Worm (Caenorhabditis elegans) whole organism, L4/young adult: Measurements from ENCODE around the gene kel-3.
"Not testable (repeated sequence)": the region's sequence is repeated elsewhere in the genome, so short reads cannot be mapped to it uniquely, and the experiment has no call there.

Source experiments
- W03F9.2 ChIP-seq: fragments of 150-350 bp; optimal IDR thresholded peaks from 2 replicates; lab custom pipeline; 2014; ENCODE audit warnings: missing biosample characterization, missing genetic modification characterization
- dao-5 ChIP-seq: sonication (generic microtip); optimal IDR thresholded peaks from 2 replicates; lab custom pipeline; 2016; ENCODE audit warnings: missing genotype, missing genetic modification characterization, moderate library complexity, missing compliant biosample characterization
- him-1 ChIP-seq: sonication (generic microtip); optimal IDR thresholded peaks from 2 replicates; lab custom pipeline; 2016; ENCODE audit warnings: missing genotype, missing genetic modification reagents, missing genetic modification characterization, missing compliant biosample characterization

Gene kel-3

DNA sequence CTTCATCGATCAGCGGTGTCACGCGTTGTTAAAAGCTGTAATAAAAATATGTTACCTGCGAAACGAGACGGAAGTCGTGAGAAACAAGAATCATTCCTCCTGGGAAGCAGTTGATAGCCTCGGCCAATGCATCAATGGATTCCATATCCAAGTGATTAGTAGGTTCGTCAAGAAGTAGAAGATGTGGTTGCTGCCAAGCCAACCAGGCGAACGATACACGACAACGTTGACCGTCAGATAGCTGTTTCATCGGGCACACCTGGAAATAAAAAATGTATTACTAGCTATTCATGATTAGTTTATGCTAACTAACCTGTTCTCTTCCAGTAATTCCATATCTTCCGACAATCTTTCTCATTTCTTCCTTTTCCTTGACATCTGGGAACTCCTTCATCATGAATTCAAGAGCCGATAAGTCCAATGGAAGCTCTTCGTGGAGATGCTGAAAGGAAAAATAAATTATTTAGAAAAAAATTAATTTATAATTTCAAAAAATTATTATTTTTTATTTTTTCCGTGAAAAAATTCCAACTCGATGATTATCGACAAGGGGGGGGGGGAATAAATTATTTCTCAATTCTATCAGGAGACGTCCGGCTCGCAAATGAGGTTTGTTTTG is 5.5 kb upstream of the kel-3 start, which contains the start of gene tag-164:
Gene tag-164, plus strand, starts transcription at position 569 of the 619 bp plus-strand sequence.
- no peak for TF ChIP-seq W03F9.2 (tag; lab: Kevin White, UChicago)

DNA sequence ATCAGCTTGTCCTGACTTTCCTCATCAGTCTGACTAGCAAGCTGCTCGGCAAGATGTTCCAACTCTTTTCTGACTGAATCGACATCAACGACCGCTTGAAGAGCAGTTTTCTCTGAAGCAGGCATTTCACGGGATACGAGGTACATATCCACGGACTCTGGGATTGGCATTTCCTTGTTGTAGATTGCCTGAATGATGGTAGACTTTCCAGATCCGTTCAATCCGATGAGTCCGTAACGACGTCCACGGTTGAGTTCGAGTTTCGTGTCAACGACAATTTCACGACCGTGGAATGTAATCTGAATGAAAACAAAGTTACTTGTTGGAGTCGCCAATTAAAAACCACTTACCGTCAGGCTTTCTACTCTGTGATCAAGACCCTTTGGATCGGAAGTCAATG is 3.1 kb upstream of the kel-3 start:
- no peak for TF ChIP-seq W03F9.2 (tag; lab: Kevin White, UChicago)
- no peak for TF ChIP-seq him-1 (tag; lab: Kevin White, UChicago)
- TF ChIP-seq dao-5 (tag; lab: Kevin White, UChicago) = no peak

ce11 chrIII:13462138-13462634 is 2.4 kb upstream of the kel-3 start, which contains the start of the genes abcf-2 and T27E9.2:
Gene abcf-2 (minus strand): TSS chrIII:13462238.
Gene T27E9.2 (minus strand): TSS chrIII:13462584.
- TF ChIP-seq W03F9.2 (tag; lab: Kevin White, UChicago) (no peak), dao-5 (tag; lab: Kevin White, UChicago) (no peak), him-1 (tag; lab: Kevin White, UChicago) (no peak)

ce11 chrIII:13462965-13463783 is 1.4 kb upstream of the kel-3 start, which contains the start of gene ant-1.1:
Gene ant-1.1 (plus strand): TSS chrIII:13463163.
- TF ChIP-seq dao-5 (tag; lab: Kevin White, UChicago) (no peak), him-1 (tag; lab: Kevin White, UChicago) (peak; percentile 38), W03F9.2 (tag; lab: Kevin White, UChicago) (peak; percentile 88)

- TF ChIP-seq W03F9.2 (tag; lab: Kevin White, UChicago) (peak; percentile 87), him-1 (tag; lab: Kevin White, UChicago) (peak; percentile 6), dao-5 (tag; lab: Kevin White, UChicago) (no peak)
Measured at ce11 chrIII:13465918-13466592, 1.4 kb downstream of the kel-3 start, which contains the start of gene cdk-5. Gene cdk-5 (minus strand): TSS chrIII:13466342.

DNA sequence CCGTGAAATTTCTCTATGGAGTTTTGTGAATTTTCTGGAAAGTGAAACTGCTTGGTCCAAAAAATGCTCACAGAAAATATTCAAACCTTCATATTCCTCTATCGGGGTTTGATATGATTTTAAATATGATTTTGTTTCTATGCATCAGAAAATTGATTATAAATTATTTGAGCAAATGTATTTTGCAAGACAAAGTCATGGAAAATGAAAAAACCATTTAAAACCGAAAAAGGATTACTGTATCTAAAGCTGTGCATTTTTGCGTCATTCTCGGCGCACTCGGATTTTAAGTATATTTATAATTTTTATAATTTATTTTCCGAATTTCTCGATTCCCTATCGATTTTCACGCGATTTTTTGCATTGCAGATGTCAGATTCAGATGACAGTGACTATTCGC is 6.9 kb downstream of the kel-3 start, which contains the start of gene pssy-2:
Gene pssy-2, plus strand, starts transcription at position 301 of the 400 bp plus-strand sequence.
- TF ChIP-seq W03F9.2 (tag; lab: Kevin White, UChicago) (no peak), him-1 (tag; lab: Kevin White, UChicago) (no peak), dao-5 (tag; lab: Kevin White, UChicago) (no peak)

DNA sequence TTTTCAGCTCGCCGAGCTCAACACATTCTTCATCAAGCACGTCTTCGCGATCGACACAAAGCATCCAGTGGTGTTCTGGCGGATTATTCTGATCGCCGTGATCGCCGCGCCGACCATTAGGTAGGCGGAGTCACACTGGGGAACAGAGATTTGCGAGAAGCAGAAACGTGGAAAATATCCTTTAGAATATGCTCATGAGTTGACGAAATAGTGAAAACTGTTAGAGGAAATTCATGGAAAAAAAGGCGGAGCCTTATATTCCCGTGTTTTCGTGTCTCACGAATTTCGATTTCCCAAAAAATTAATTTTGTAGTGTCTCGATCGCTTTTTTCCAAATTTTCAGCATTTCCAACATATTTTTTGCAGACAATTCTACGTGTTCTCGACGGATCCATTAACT is 9.9 kb downstream of the kel-3 start:
- no peak for TF ChIP-seq him-1 (tag; lab: Kevin White, UChicago)
- no peak for TF ChIP-seq W03F9.2 (tag; lab: Kevin White, UChicago)
- no peak for TF ChIP-seq dao-5 (tag; lab: Kevin White, UChicago)

ce11 chrIII:13476682-13477081 is 12.1 kb downstream of the kel-3 start, which contains the start of gene T27E9.6:
Gene T27E9.6 (minus strand): TSS chrIII:13476782.
- TF ChIP-seq him-1 (tag; lab: Kevin White, UChicago) = no peak
- no peak for TF ChIP-seq dao-5 (tag; lab: Kevin White, UChicago)
- no peak for TF ChIP-seq W03F9.2 (tag; lab: Kevin White, UChicago)

- TF ChIP-seq W03F9.2 (tag; lab: Kevin White, UChicago) (no peak), him-1 (tag; lab: Kevin White, UChicago) (no peak), dao-5 (tag; lab: Kevin White, UChicago) (no peak)
Measured at ce11 chrIII:13484024-13484423, 19.4 kb downstream of the kel-3 start, which contains the start of gene acc-4. Gene acc-4 (minus strand): TSS chrIII:13484124.

DNA sequence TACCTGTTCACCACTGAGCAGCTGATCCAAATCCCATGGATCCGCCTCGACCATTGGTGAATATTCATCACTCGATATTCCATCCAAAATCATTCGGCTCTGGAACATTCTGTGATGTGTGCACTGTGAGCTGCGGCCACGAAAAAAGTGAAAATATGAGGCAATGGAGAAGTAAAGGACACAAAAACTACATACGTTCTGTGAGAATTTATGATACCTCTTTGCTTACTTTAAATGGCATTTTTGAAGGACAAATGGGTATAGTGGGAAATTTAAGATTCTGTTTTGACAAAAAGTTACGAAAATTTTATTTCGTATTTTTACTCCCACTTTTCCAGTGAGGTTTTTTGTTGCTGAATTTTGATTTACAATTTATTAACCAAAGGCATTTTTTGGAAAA is 27.8 kb downstream of the kel-3 start, which contains the start of gene twk-40:
Gene twk-40, minus strand, starts transcription at position 101 of the 400 bp plus-strand sequence.
- TF ChIP-seq him-1 (tag; lab: Kevin White, UChicago) = no peak
- no peak for TF ChIP-seq dao-5 (tag; lab: Kevin White, UChicago)
- no peak for TF ChIP-seq W03F9.2 (tag; lab: Kevin White, UChicago)

DNA sequence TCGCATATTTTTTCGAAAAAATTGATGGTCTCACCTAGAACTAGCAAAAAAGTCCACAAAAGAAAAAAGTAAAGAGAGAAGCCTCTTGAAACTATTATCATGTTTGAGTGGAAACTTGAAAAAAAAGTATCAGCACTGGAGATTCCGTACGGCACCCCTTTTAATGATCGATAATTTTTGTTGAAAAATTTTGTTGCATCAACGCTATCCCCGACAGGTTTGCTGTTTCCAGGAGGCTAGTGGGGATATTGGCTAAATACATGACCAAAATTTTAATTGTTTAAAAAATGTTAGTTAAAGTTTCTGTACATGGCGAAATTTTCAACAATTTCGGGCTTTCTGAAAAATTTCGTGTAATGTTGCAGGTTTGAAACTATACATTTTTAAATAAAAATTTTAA is 31.0 kb downstream of the kel-3 start, which contains the start of gene T28A8.2:
Gene T28A8.2, minus strand, starts transcription at position 101 of the 400 bp plus-strand sequence.
- TF ChIP-seq W03F9.2 (tag; lab: Kevin White, UChicago) (no peak), him-1 (tag; lab: Kevin White, UChicago) (no peak), dao-5 (tag; lab: Kevin White, UChicago) (no peak)

DNA sequence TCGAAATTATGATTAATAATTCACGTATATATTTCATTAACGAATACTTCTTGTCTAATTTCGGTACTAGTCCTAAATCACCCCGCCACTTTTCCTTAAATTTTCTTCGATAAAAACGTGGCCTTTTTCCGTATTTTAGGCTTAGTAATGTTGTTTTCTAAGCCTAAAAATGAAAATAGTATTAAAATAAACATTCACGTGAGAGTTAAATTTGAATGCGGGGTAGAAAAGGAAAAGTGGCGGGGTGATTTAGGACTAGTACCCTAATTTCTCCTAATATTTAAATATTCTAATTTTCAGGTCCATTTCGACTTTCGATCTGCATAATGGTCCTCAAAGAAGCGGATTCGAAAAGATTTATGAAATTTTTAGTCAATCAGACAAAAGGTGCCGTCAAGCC is 34.3 kb downstream of the kel-3 start, which contains the start of gene T28A8.6:
Gene T28A8.6, plus strand, starts transcription at position 301 of the 400 bp plus-strand sequence.
- TF ChIP-seq dao-5, W03F9.2, him-1 (tag; lab: Kevin White, UChicago): not testable (repeated sequence)
